Worm (Caenorhabditis elegans): ENCODE results near the gene rip-1.
"Not testable (repeated sequence)": the region's sequence is repeated elsewhere in the genome, so short reads cannot be mapped to it uniquely, and the experiment has no call there.

The rip-1 gene

DNA sequence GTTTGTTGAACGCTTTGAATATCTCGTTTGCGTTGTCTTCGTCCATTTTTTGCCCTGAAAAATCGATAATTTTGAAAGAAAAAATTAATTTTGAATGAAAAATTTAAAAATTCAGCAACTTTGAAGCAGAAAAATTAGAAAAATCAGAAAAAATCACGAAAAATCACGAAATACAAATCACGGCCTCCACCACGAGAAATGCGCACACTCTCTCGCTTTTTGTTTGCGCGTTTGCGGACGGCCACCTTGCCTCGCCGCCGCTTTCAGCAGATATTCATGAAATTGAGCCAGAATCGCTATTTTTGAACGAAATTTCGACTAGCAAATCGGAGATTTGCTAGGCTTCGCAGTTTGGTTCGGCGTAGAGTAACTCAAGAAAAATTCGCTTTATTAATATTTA lies 8.3 kb upstream of the rip-1 start, which contains the start of gene inpp-4B:
Gene inpp-4B (minus strand): TSS at position 54 of the 400 bp plus-strand sequence.
- not testable (repeated sequence) for TF ChIP-seq W03F9.2, him-1, dao-5 (tag; optimal IDR thresholded peaks at IDR 0.05)

DNA sequence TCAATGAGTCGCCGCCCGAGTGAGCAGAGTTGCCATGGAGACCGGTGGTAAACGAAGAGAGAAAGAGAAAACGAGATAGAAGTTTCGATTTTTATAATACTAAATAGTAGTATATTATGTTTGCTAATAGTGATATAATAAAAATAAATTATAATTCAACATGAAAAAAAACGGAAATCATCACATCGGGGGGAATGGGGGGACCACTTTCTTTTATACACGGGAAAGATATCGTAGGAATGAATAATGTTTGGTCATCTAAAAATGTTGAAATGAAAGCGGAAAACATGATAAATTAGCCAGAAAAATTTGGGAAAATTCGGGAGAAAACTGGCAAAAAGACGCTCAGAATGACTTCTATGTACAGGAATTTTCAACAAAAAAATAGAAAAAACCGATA lies 3.1 kb upstream of the rip-1 start, which contains the start of gene bbs-5:
Gene bbs-5 (minus strand): TSS at position 101 of the 400 bp plus-strand sequence.
- TF ChIP-seq him-1 (tag; optimal IDR thresholded peaks at IDR 0.05) (no peak), dao-5 (tag; optimal IDR thresholded peaks at IDR 0.05) (no peak), W03F9.2 (tag; optimal IDR thresholded peaks at IDR 0.05) (no peak)

DNA sequence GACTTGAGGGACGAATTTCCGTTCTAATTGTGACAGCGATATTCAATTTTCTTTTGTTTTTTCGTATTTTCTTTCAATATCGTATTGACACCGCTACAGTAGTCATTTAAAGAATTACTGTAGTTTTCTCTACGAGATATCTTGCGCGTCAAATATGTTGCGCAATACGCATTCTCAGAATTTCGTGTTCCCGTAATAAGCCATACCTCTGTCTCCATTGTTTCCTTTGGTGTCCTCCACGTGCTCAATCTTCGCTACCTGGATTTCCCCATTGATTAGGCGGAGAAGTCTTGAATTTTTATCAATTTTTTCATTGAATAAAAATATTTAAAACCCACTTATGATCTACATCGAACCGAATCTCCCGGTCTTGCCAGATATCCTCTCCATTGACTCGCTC lies 2.7 kb upstream of the rip-1 start:
- no peak for TF ChIP-seq dao-5 (tag; optimal IDR thresholded peaks at IDR 0.05)
- no peak for TF ChIP-seq W03F9.2 (tag; optimal IDR thresholded peaks at IDR 0.05)
- no peak for TF ChIP-seq him-1 (tag; optimal IDR thresholded peaks at IDR 0.05)

DNA sequence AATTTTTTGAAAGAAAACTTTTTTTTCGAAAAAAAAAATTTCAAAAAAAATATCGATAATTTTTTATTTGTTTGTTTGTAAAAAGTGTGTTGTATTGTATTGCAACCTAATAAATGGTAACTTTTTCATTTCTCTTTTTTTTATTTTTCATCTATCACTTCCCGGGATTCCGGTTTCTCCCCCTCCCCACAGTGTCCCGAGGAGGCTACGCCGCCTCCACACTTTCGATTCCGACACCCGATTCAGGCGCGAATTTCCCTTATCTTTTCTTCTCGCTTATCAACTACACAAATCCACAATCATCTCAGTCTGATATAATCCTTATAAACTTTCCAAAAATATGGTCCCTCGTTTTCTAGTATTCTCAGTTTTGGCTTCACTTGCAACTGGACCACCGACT lies 4.0 kb downstream of the rip-1 start, which contains the start of gene R01H10.4:
Gene R01H10.4 (plus strand): TSS at position 236 of the 400 bp plus-strand sequence.
- no peak for TF ChIP-seq him-1 (tag; optimal IDR thresholded peaks at IDR 0.05)
- TF ChIP-seq dao-5 (tag; optimal IDR thresholded peaks at IDR 0.05) = no peak
- TF ChIP-seq W03F9.2 (tag; optimal IDR thresholded peaks at IDR 0.05) = no peak

DNA sequence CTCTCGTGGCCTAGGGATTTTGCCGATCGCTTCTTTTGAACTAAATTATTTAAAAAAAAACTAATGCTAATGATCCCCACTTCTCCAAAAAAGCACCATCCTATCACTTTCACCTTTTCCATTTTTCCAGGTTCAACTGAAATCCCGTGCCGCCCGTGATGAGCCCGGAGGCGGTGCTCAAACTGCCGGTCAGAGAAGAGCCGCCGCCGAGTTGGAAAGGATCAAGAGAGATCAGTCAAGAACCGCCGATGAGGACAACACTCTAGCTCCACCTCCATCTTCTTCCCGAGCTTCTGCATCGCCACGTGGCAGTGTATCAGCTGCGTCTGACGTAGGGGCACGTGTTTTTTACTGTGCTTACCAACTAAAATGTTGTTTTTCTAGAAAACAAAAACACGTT lies 5.2 kb downstream of the rip-1 start:
- TF ChIP-seq him-1 (tag; optimal IDR thresholded peaks at IDR 0.05) (no peak), dao-5 (tag; optimal IDR thresholded peaks at IDR 0.05) (no peak), W03F9.2 (tag; optimal IDR thresholded peaks at IDR 0.05) (no peak)

DNA sequence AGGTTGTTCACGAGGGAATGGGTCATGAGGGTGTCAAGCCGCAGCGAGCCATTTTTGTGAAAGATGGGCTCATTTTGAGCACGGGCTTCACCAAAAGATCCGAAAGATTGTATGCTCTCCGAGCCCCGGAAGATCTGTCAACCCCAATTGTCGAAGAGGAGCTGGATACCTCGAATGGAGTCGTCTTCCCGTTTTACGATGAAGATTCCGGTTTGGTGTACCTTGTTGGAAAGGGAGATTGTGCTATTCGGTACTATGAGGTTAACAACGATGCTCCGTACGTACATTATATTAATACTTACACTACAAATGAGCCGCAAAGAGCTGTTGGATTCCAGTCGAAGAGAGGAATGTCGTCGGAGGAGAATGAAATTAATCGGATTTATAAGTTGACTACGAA lies 7.4 kb downstream of the rip-1 start:
- TF ChIP-seq him-1 (tag; optimal IDR thresholded peaks at IDR 0.05) (no peak), dao-5 (tag; optimal IDR thresholded peaks at IDR 0.05) (no peak), W03F9.2 (tag; optimal IDR thresholded peaks at IDR 0.05) (no peak)

DNA sequence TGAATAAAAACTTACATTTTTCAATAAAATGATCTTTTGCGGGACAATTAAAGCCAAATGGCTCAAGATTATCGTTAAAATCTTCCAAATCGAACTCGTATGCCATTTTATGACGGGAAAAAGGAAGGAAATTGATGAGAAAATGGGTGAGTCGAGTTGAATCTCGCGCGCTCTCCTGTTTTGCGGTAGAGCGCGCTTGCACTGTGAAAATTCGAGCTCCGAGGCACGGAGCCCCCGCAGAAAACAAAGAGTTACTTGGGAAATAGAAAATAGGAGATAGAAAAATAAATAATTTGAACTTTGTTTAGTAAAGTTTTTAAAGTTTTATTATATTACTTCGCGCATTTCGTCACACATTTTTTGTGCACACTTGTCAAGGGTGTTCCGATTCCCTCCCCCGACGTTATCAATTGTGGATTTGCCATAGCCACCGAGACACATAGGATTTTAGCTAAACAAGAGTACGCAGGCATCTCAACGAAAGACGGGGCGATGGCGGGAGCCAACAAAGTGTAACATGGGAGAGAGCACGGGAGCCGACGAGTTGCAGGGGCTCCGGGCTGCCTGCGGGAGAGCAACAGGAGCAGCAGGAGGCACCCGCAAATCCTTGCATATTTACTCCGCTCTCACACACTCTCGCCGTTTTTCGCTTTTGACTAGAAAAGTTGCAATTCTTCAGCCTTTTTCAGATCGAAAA lies 10.0 kb downstream of the rip-1 start, which contains the start of the genes div-1 and cor-1:
Gene div-1 (minus strand): TSS at position 119 of the 697 bp plus-strand sequence.
Gene cor-1 (plus strand): TSS at position 671 of the 697 bp plus-strand sequence.
- TF ChIP-seq him-1 (tag; optimal IDR thresholded peaks at IDR 0.05) (no peak), dao-5 (tag; optimal IDR thresholded peaks at IDR 0.05) (no peak), W03F9.2 (tag; optimal IDR thresholded peaks at IDR 0.05) (no peak)

DNA sequence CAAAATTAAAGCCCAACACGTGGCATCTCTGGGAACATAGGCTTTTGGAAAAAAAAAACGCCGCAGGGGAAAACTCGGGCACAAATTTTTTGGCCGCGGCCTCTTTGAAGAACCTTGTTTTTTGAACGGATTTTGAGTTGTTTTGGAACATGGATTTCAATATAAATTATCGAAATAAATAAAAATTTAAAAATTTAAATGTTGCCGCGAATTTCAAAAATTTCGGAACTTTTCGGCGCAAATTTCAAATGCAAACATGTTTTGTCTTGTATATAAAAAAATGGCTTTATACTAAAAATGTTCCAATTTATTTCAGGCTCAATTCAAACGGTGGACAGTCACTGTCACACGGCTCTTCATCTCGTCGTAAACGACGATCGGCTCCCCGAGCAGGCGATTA lies 14.5 kb downstream of the rip-1 start:
- TF ChIP-seq him-1 (tag; optimal IDR thresholded peaks at IDR 0.05) (no peak), W03F9.2 (tag; optimal IDR thresholded peaks at IDR 0.05) (no peak), dao-5 (tag; optimal IDR thresholded peaks at IDR 0.05) (no peak)

DNA sequence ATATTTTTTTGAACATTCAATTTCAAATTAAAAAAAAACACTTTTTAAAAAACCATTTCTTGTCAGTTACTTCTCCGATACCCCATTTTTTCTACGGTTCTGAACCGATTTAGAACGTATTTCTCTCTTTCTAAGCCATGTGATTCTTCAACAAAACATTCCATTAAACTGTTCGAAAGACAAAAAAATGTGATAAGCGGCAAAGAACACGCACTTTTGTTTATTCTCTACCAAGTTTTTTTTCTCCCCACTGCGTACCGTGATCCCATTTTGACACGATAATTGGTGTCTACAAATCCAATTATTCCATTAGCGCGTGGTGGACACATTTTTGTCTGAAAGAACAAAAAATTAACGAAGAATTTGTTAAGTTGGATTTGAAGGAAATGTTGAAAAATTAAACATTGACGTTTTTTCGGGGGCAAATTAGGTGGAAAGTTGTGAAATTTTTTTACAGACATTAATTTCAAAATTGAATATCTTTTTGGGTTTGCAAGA lies 17.2 kb downstream of the rip-1 start:
- TF ChIP-seq him-1 (tag; optimal IDR thresholded peaks at IDR 0.05) = no peak
- no peak for TF ChIP-seq dao-5 (tag; optimal IDR thresholded peaks at IDR 0.05)
- no peak for TF ChIP-seq W03F9.2 (tag; optimal IDR thresholded peaks at IDR 0.05)

DNA sequence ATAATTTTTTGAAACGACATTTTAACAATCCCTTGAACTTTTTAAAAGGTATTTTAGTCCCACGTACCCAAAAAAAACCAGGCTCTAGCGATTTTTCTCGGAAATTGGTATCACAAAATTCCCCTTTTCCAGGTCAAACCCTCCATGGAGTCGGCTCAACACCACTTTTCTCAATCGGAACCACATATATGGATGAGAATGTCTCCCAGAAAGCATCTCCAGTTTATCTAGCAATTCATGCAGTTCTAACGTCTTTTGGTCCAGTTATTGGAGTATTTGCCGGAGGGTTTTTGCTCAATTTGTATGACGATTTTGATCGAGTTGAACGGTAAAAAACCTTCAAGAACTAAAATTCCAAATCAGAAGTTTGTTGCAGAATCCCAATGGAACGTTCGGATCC lies 18.5 kb downstream of the rip-1 start:
- TF ChIP-seq dao-5 (tag; optimal IDR thresholded peaks at IDR 0.05) (no peak), W03F9.2 (tag; optimal IDR thresholded peaks at IDR 0.05) (no peak), him-1 (tag; optimal IDR thresholded peaks at IDR 0.05) (no peak)

DNA sequence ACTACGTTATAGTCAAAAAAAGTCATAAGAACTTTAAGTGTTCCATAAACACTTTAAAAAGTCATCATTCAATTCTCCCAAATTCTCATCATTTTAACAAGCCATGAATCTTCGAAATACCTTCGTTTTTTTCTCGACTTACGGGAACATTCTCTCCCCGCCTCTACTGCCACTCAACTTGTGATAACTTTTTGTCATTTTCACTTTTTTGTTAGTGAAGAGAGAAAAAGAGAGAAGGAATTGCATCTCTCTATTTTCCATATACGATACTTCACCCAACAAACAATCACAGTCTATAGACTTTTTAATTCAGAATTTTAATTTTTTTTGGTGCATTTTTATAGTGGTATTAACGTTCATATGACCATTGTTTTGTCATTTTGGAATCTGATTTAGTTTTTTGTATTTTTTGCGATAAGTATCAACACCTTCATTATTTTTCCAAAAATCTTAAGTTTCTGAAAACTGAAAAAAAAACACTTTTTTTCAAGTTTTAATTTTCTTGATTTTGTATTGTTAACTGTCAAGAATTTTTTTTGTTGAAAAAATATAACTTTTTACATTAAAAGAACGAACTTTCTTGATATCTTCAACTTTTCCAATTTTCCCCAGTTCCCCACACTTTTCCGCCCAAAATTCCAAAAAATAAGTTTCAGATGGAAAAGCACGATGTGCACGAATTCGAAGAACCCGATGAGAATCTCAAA lies 19.9 kb downstream of the rip-1 start, which contains the start of gene Y70G10A.3:
Gene Y70G10A.3 (plus strand): TSS at position 657 of the 707 bp plus-strand sequence.
- TF ChIP-seq him-1 (tag; optimal IDR thresholded peaks at IDR 0.05) (no peak), W03F9.2 (tag; optimal IDR thresholded peaks at IDR 0.05) (no peak), dao-5 (tag; optimal IDR thresholded peaks at IDR 0.05) (no peak)

DNA sequence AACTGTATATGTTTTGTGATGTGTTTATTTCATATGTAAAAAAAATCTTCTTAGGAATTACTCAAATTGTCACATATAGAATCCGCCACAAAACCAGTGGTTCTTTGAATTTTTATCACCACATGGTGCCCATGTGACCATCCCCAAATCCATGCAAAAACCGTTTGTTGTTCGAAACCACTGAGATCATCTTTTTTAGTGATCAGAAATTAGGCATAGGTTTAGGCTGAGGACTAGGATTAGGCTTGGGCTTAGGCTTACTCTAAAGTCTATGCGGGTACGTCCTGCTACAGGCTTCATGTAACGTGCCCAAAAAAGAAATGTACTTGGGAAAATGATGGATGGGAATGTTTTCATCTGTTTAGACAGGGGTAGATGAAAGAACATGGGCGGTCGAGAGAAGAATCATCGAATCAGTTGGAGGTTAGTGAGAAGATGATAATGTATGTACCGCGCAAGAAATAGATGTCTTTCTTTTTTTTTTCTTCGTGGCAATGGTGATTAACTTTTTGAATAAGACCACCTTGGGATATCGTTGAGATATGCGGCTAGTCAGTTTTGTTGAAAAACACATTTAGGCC lies 22.2 kb downstream of the rip-1 start:
- TF ChIP-seq dao-5 (tag; optimal IDR thresholded peaks at IDR 0.05) = no peak
- TF ChIP-seq W03F9.2 (tag; optimal IDR thresholded peaks at IDR 0.05) = no peak
- TF ChIP-seq him-1 (tag; optimal IDR thresholded peaks at IDR 0.05) = no peak

DNA sequence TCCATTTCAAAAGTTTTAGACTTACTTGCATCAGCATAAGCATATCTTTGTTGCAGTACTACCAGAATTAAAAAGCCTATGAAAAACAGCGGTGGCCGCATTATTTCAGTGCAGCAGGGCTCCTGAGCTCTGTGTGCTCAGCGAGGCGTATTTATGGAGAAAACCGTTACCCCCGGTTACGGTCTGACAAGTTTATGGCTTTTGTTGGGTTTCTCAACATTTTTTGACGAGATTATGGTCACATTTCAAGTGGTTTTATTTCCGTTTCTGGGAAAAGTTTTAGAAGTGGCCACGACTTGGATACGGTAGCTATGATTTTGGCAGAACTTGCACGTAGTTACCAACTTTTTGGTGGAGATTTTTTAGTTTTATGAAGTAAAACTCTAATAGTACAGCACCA lies 24.6 kb downstream of the rip-1 start, which contains the start of gene paml-1:
Gene paml-1 (minus strand): TSS at position 101 of the 400 bp plus-strand sequence.
- TF ChIP-seq W03F9.2 (tag; optimal IDR thresholded peaks at IDR 0.05) (no peak), him-1 (tag; optimal IDR thresholded peaks at IDR 0.05) (no peak), dao-5 (tag; optimal IDR thresholded peaks at IDR 0.05) (no peak)
